Worm (Caenorhabditis elegans) whole organism, late embryonic: Measurements from ENCODE around the gene fln-1.
A peak's percentile ranks its signal among the peaks of the same experiment; 100 is the strongest.

ENCODE experiments used
- C08G9.2 ChIP-seq: sonication (generic microtip); optimal IDR thresholded peaks from 2 replicates; lab custom pipeline; 2016; ENCODE audit warnings: mild to moderate bottlenecking, missing genetic modification characterization, moderate library complexity, missing compliant biosample characterization
- C38D4.7 ChIP-seq: fragments of 200-800 bp; sonication (Bioruptor generic); optimal IDR thresholded peaks from 2 replicates; lab custom pipeline; 2018; ENCODE audit warnings: mild to moderate bottlenecking, missing genetic modification characterization, moderate library complexity, missing compliant biosample characterization
- F13H6.1 ChIP-seq: sonication (generic microtip); optimal IDR thresholded peaks from 2 replicates; lab custom pipeline; 2016; ENCODE audit warnings: missing genetic modification characterization, missing compliant biosample characterization
- K09A11.1 ChIP-seq: sonication (generic microtip); optimal IDR thresholded peaks from 2 replicates; lab custom pipeline; 2017; ENCODE audit warnings: antibody characterized with exemption, mild to moderate bottlenecking, missing genetic modification characterization, missing compliant biosample characterization; ENCODE audit not compliant: insufficient read depth
- ahr-1 ChIP-seq: sonication (generic microtip); optimal IDR thresholded peaks from 2 replicates; lab custom pipeline; 2016; ENCODE audit warnings: missing genetic modification characterization, missing compliant biosample characterization
- ceh-14 ChIP-seq: sonication (generic microtip); optimal IDR thresholded peaks from 2 replicates; lab custom pipeline; 2016; ENCODE audit warnings: missing genotype, missing genetic modification characterization, missing compliant biosample characterization
- ceh-18 ChIP-seq: sonication (generic microtip); optimal IDR thresholded peaks from 2 replicates; lab custom pipeline; 2016; ENCODE audit warnings: missing genetic modification characterization, missing compliant biosample characterization
- ceh-2 ChIP-seq: sonication (generic microtip); optimal IDR thresholded peaks from 2 replicates; lab custom pipeline; 2016; ENCODE audit warnings: missing genotype, missing genetic modification characterization, missing compliant biosample characterization
- ceh-24 ChIP-seq: sonication (generic microtip); optimal IDR thresholded peaks from 2 replicates; lab custom pipeline; 2016; ENCODE audit warnings: mild to moderate bottlenecking, missing genetic modification characterization, missing compliant biosample characterization
- ceh-34 ChIP-seq: sonication (generic microtip); optimal IDR thresholded peaks from 2 replicates; lab custom pipeline; 2016; ENCODE audit warnings: mild to moderate bottlenecking, missing genetic modification characterization, missing compliant biosample characterization
- ceh-45 ChIP-seq: fragments of 200-800 bp; sonication (Bioruptor generic); IDR thresholded peaks from 2 replicates; pipeline ENCODE4 v1.3.6; 2022; ENCODE audit warnings: missing genetic modification reagents, missing genetic modification characterization, missing compliant biosample characterization
- ceh-6 ChIP-seq: fragments of 200-800 bp; sonication (Bioruptor generic); optimal IDR thresholded peaks from 2 replicates; lab custom pipeline; 2018; ENCODE audit warnings: mild to moderate bottlenecking, missing genetic modification characterization, missing compliant biosample characterization
- dmd-4 ChIP-seq: sonication (generic microtip); optimal IDR thresholded peaks from 2 replicates; lab custom pipeline; 2016; ENCODE audit warnings: borderline replicate concordance, missing genetic modification characterization, missing compliant biosample characterization
- elt-2 ChIP-seq: sonication (generic microtip); optimal IDR thresholded peaks from 2 replicates; lab custom pipeline; 2016; ENCODE audit warnings: missing genetic modification reagents, missing genetic modification characterization, missing compliant biosample characterization
- elt-4 ChIP-seq: sonication (generic microtip); optimal IDR thresholded peaks from 2 replicates; lab custom pipeline; 2016; ENCODE audit warnings: missing genetic modification characterization, missing compliant biosample characterization
- ets-4 ChIP-seq: sonication (generic microtip); optimal IDR thresholded peaks from 2 replicates; lab custom pipeline; 2016; ENCODE audit warnings: missing genetic modification characterization, missing compliant biosample characterization
- eyg-1 ChIP-seq: sonication (generic microtip); optimal IDR thresholded peaks from 2 replicates; lab custom pipeline; 2016; ENCODE audit warnings: missing genotype, missing genetic modification characterization, missing compliant biosample characterization
- fkh-6 ChIP-seq: sonication (generic microtip); optimal IDR thresholded peaks from 2 replicates; lab custom pipeline; 2016; ENCODE audit warnings: missing genetic modification characterization, missing compliant biosample characterization
- gmeb-2 ChIP-seq: sonication (generic microtip); optimal IDR thresholded peaks from 2 replicates; lab custom pipeline; 2016; ENCODE audit warnings: missing genetic modification characterization, inconsistent platforms, missing compliant biosample characterization
- hlh-13 ChIP-seq: fragments of 200-800 bp; sonication (Bioruptor generic); optimal IDR thresholded peaks from 2 replicates; lab custom pipeline; 2018; ENCODE audit warnings: mild to moderate bottlenecking, missing genetic modification characterization, missing compliant biosample characterization
- hlh-6 ChIP-seq: sonication (generic microtip); optimal IDR thresholded peaks from 2 replicates; lab custom pipeline; 2016; ENCODE audit warnings: missing genotype, missing genetic modification characterization, missing compliant biosample characterization
- hlh-8 ChIP-seq: sonication (generic microtip); optimal IDR thresholded peaks from 2 replicates; lab custom pipeline; 2016; ENCODE audit warnings: missing genotype, missing genetic modification characterization, missing compliant biosample characterization
- lim-6 ChIP-seq: sonication (generic microtip); optimal IDR thresholded peaks from 2 replicates; lab custom pipeline; 2016; ENCODE audit warnings: missing genetic modification characterization, missing compliant biosample characterization
- madf-2 ChIP-seq: sonication (generic microtip); optimal IDR thresholded peaks from 2 replicates; lab custom pipeline; 2017; ENCODE audit warnings: missing genetic modification characterization, missing compliant biosample characterization
- mec-3 ChIP-seq: sonication (generic microtip); optimal IDR thresholded peaks from 2 replicates; lab custom pipeline; 2016; ENCODE audit warnings: borderline replicate concordance, missing genetic modification characterization, missing compliant biosample characterization
- nhr-11 ChIP-seq: fragments of 150-350 bp; optimal IDR thresholded peaks from 2 replicates; lab custom pipeline; 2014; ENCODE audit warnings: missing biosample characterization, missing genetic modification characterization
- nhr-232 ChIP-seq: sonication (generic microtip); optimal IDR thresholded peaks from 2 replicates; lab custom pipeline; 2016; ENCODE audit warnings: missing genetic modification characterization, missing compliant biosample characterization
- pag-3 ChIP-seq: sonication (generic microtip); optimal IDR thresholded peaks from 2 replicates; lab custom pipeline; 2016; ENCODE audit warnings: missing compliant biosample characterization, missing genetic modification characterization, borderline replicate concordance
- pax-1 ChIP-seq: fragments of 150-350 bp; optimal IDR thresholded peaks from 2 replicates; lab custom pipeline; 2014; ENCODE audit warnings: missing biosample characterization, missing genetic modification characterization
- pha-2 ChIP-seq: sonication (generic microtip); optimal IDR thresholded peaks from 2 replicates; lab custom pipeline; 2017; ENCODE audit warnings: mild to moderate bottlenecking, missing genetic modification characterization, missing compliant biosample characterization
- pha-4 ChIP-seq: fragments of 150-350 bp; optimal IDR thresholded peaks from 2 replicates; lab custom pipeline; 2018; ENCODE audit warnings: missing biosample characterization, missing genetic modification reagents, missing genetic modification characterization
- pqm-1 ChIP-seq: sonication (generic microtip); optimal IDR thresholded peaks from 2 replicates; lab custom pipeline; 2016; ENCODE audit warnings: missing genetic modification characterization, missing compliant biosample characterization
- ref-2 ChIP-seq: sonication (generic microtip); optimal IDR thresholded peaks from 2 replicates; lab custom pipeline; 2016; ENCODE audit warnings: missing genetic modification characterization, missing compliant biosample characterization
- rnt-1 ChIP-seq: sonication (generic microtip); optimal IDR thresholded peaks from 2 replicates; lab custom pipeline; 2016; ENCODE audit warnings: missing genetic modification characterization, missing compliant biosample characterization
- sox-4 ChIP-seq: sonication (generic microtip); optimal IDR thresholded peaks from 2 replicates; lab custom pipeline; 2017; ENCODE audit warnings: mild to moderate bottlenecking, missing genetic modification characterization, inconsistent platforms, missing compliant biosample characterization
- syd-9 ChIP-seq: sonication (generic microtip); optimal IDR thresholded peaks from 2 replicates; lab custom pipeline; 2016; ENCODE audit warnings: mild to moderate bottlenecking, missing genetic modification characterization, moderate library complexity, missing compliant biosample characterization
- tbx-2 ChIP-seq: sonication (generic microtip); optimal IDR thresholded peaks from 2 replicates; lab custom pipeline; 2016; ENCODE audit warnings: missing genetic modification characterization, missing compliant biosample characterization
- tbx-7 ChIP-seq: sonication (generic microtip); optimal IDR thresholded peaks from 2 replicates; lab custom pipeline; 2016; ENCODE audit warnings: missing genotype, missing genetic modification characterization, missing compliant biosample characterization
- ttx-3 ChIP-seq: sonication (generic microtip); optimal IDR thresholded peaks from 2 replicates; lab custom pipeline; 2016; ENCODE audit warnings: missing genetic modification reagents, missing genetic modification characterization, missing compliant biosample characterization
- unc-42 ChIP-seq: sonication (generic microtip); optimal IDR thresholded peaks from 2 replicates; lab custom pipeline; 2016; ENCODE audit warnings: missing genotype, missing genetic modification characterization, missing compliant biosample characterization
- unc-86 ChIP-seq: sonication (generic microtip); optimal IDR thresholded peaks from 2 replicates; lab custom pipeline; 2016; ENCODE audit warnings: missing genetic modification characterization, missing compliant biosample characterization
- zip-5 ChIP-seq: sonication (generic microtip); optimal IDR thresholded peaks from 2 replicates; lab custom pipeline; 2016; ENCODE audit warnings: missing genetic modification characterization, missing compliant biosample characterization
- ztf-16 ChIP-seq: sonication (generic microtip); optimal IDR thresholded peaks from 2 replicates; lab custom pipeline; 2017; ENCODE audit warnings: missing genetic modification characterization, missing compliant biosample characterization

fln-1 gene

DNA sequence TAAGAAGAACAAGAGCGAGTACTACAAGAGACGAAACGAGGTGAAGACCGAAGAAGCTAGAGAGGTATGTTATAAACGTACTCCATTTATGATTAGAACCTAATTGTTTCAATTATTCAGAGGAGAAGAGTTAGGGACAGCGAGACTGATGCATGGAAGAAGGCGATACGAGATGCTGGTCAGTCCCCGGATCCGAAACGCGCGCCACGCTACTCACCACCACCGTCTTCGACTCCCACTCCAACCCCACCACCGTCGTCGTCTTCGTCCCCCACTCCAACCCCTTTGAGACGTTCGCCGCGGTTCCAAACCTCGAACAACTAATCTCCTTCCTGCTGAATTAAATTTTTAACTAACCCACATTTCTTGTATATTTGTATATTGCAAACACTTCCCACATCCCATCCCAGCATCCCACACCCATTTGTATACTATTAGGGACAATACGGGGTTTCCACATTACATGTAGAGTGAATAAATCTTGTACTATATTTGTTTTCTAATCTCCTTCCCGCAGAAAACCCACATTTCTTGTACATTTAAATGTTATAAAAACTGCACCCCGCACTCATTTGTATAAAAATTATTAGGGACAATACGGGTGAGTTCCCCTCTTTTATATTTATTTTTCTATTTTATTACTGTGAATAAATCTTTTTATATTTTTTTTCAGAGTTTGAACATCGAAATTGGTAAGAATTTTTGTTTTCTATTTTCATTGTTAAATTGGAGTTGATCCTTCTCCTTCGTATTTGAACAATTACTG is 11.7 kb upstream of the fln-1 start:
- TF ChIP-seq nhr-232 (tag; lab: Kevin White, UChicago) (no peak), syd-9 (tag; lab: Kevin White, UChicago) (no peak), ceh-14 (tag; lab: Kevin White, UChicago) (no peak)

DNA sequence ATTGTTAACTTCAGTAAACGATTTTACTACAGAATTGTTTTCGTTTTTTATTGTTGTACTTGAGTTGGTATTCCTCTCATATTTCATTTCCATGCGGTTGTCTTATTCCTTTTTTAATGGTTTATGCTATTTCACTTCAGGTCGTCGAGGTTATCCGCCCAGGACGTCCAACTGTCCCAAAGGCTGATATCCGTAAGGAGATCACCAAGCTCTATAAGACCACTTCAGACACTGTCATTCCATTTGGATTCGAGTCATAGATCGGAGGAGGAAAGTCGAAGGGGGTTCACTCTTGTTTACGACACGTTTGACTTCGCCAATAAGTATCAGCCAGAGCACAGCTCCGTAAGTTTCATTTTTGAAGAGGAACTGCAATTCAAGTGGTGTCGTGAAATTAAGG is 10.8 kb upstream of the fln-1 start, which contains the start of gene T07A9.14:
Gene T07A9.14 (plus strand): TSS at position 124 of the 400 bp plus-strand sequence.
- TF ChIP-seq ceh-45 (GFP tag; lab: Robert Waterston, UW) (no peak), ceh-14 (tag; lab: Kevin White, UChicago) (no peak), C38D4.7 (no peak), madf-2 (tag; lab: Kevin White, UChicago) (no peak), pqm-1 (tag; lab: Kevin White, UChicago) (no peak), ceh-24 (tag; lab: Kevin White, UChicago) (no peak), ahr-1 (no peak), rnt-1 (tag; lab: Kevin White, UChicago) (no peak), pha-4 (tag; lab: Kevin White, UChicago) (no peak), tbx-2 (no peak), C08G9.2 (tag; lab: Kevin White, UChicago) (no peak), nhr-11 (no peak), K09A11.1 (tag; lab: Kevin White, UChicago) (no peak), lim-6 (no peak), eyg-1 (no peak), hlh-13 (GFP tag; lab: Kevin White, UChicago) (no peak), unc-86 (tag; lab: Kevin White, UChicago) (no peak)

DNA sequence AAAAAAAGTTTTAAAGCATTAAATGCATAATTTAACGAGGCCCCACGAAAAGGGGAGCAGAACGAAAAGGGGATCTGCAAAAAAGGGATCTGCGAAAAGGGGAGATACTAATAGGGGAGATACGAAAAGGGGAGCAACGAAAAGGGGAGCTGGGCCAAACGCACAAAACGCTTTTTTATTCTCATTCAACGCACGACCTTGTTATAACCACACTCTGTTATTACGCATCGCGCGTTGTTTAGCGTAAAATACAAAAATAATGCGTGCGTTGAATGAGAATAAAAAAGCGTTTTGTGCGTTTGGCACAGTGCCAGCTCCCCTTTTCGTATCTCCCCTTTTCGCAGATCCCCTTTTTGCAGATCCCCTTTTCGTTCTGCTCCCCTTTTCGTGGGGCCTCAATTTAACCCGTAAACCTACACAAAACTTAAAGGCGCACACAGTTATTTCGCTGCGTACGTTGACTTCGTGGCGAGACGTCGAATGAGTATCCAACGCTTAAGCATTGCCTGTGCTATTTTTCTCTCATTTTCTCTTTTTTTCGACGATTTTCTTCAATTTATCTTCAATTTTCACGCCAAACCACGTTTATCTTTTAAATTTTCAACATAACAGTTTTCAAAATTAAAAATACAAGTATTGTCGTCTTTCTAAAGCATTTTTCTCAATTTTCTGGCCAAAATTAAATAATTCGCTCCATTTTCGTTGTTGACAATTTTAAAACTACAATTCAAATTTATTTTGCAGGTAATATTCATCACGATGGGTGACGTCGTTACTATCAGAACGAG is 9.5 kb upstream of the fln-1 start, which contains the start of gene rps-24:
Gene rps-24 (plus strand): TSS at position 738 of the 788 bp plus-strand sequence.
- TF ChIP-seq sox-4 (tag; lab: Kevin White, UChicago), result peak; percentile 60
- peak; percentile 86 for TF ChIP-seq unc-86 (tag; lab: Kevin White, UChicago)
- peak; percentile 86 for TF ChIP-seq fkh-6 (tag; lab: Kevin White, UChicago)
- peak; percentile 95 for TF ChIP-seq hlh-8 (tag; lab: Kevin White, UChicago)
- TF ChIP-seq ceh-34 (tag; lab: Kevin White, UChicago), result peak; percentile 97
- TF ChIP-seq ztf-16 (tag; lab: Kevin White, UChicago), result peak; percentile 78
- peak; percentile 91 for TF ChIP-seq zip-5 (tag; lab: Kevin White, UChicago)
- TF ChIP-seq ref-2 (tag; lab: Kevin White, UChicago), result peak; percentile 97
- TF ChIP-seq tbx-7 (tag; lab: Kevin White, UChicago), result peak; percentile 92
- peak; percentile 88 for TF ChIP-seq elt-4 (tag; lab: Kevin White, UChicago)
- TF ChIP-seq ceh-24 (tag; lab: Kevin White, UChicago), result peak; percentile 31
- TF ChIP-seq ceh-18 (tag; lab: Kevin White, UChicago), result peak; percentile 97
- peak; percentile 90 for TF ChIP-seq syd-9 (tag; lab: Kevin White, UChicago)
- peak; percentile 78 for TF ChIP-seq elt-2 (tag; lab: Kevin White, UChicago)
- TF ChIP-seq K09A11.1 (tag; lab: Kevin White, UChicago), result peak; percentile 17
- peak; percentile 70 for TF ChIP-seq eyg-1
- TF ChIP-seq pha-2 (tag; lab: Kevin White, UChicago), result peak; percentile 33
- TF ChIP-seq mec-3, result peak; percentile 98
- peak; percentile 95 for TF ChIP-seq unc-42 (tag; lab: Kevin White, UChicago)
- TF ChIP-seq ahr-1, result peak; percentile 93
- peak; percentile 66 for TF ChIP-seq ttx-3
- peak; percentile 48 for TF ChIP-seq ceh-6 (GFP tag; lab: Kevin White, UChicago)
- TF ChIP-seq gmeb-2, result peak; percentile 36
- TF ChIP-seq pax-1, result peak; percentile 10
- peak; percentile 96 for TF ChIP-seq C08G9.2 (tag; lab: Kevin White, UChicago)
- TF ChIP-seq ceh-2 (tag; lab: Kevin White, UChicago), result peak; percentile 98
- peak; percentile 98 for TF ChIP-seq tbx-2
- TF ChIP-seq nhr-232 (tag; lab: Kevin White, UChicago), result peak; percentile 48
- peak; percentile 97 for TF ChIP-seq lim-6
- TF ChIP-seq hlh-6 (tag; lab: Kevin White, UChicago), result peak; percentile 86
- peak; percentile 51 for TF ChIP-seq C38D4.7
- TF ChIP-seq F13H6.1, result peak; percentile 96
- peak; percentile 97 for TF ChIP-seq pqm-1 (tag; lab: Kevin White, UChicago)
- TF ChIP-seq hlh-13 (GFP tag; lab: Kevin White, UChicago), result peak; percentile 49
- peak; percentile 94 for TF ChIP-seq pag-3
- TF ChIP-seq ets-4, result peak; percentile 96
- TF ChIP-seq rnt-1 (tag; lab: Kevin White, UChicago), result peak; percentile 98
- TF ChIP-seq dmd-4 (tag; lab: Kevin White, UChicago), result peak; percentile 93
